Comparison of ENCODE assay signal across 2 fruit fly cellular contexts in the genomic region with DNA sequence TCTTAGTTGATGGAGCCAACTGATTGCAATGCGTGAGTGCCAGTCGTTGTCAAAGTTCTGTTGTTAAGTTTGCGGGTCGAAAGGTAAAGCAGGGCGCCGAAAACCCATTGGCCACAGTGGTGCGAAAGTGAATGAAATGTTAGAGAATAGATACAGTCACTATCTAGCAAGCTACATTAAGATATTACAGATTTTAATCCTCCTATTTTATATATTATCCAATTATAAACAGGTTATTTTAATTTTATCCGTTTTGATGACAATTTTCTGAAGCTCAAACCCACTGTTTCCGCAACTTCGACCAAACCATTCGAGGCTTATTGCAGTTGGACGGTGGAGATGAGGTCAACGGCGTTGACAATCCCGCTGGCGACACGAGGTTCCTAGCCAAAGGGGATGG.
TF ChIP-seq lines count a peak whose summit lies in the region.

No protein-coding gene starts in this region.

TF ChIP-seq in whole organism, embryonic, 481 proteins besides CTCF, POLR2A, EP300 and RAD21 (continued from another document and continues in another):
- peak; percentile 54 for TF ChIP-seq CG18262 (tag; optimal IDR thresholded peaks at IDR 0.05; lab: Kevin White, UChicago)
- peak; percentile 30 for TF ChIP-seq CG17829 (tag; optimal IDR thresholded peaks at IDR 0.05; lab: Kevin White, UChicago)
- TF ChIP-seq zfh1 (GFP tag; IDR thresholded peaks at IDR 0.05; lab: Robert Waterston, UW) = peak; percentile 61; the same call in 2 of the 3 replicates
- TF ChIP-seq sens (GFP tag; lab: Kevin White, UChicago) = peak; percentile 49
- TF ChIP-seq nmo (GFP tag; optimal IDR thresholded peaks at IDR 0.05; lab: Kevin White, UChicago) = peak; percentile 39
- TF ChIP-seq CG11504 (tag; optimal IDR thresholded peaks at IDR 0.05; lab: Kevin White, UChicago) = peak; percentile 34
- peak; percentile 70 for TF ChIP-seq ci (GFP tag; IDR thresholded peaks at IDR 0.05; lab: Robert Waterston, UW)
- TF ChIP-seq CG15601 (tag; optimal IDR thresholded peaks at IDR 0.05; lab: Kevin White, UChicago) = no peak
- TF ChIP-seq HLH3B (GFP tag; IDR thresholded peaks at IDR 0.05; lab: Robert Waterston, UW) = 0 out of 2 replicates have a peak, but pooled peaks have one; percentile 30
- peak; percentile 67 for TF ChIP-seq dmrt99B (tag; optimal IDR thresholded peaks at IDR 0.05; lab: Kevin White, UChicago)
- peak; percentile 24 for TF ChIP-seq Max (GFP tag; optimal IDR thresholded peaks at IDR 0.05; lab: Kevin White, UChicago)
- TF ChIP-seq Hr51 (GFP tag; optimal IDR thresholded peaks at IDR 0.05; lab: Kevin White, UChicago) = peak in 1 of 2 experiments; percentile 37
- peak; percentile 43 for TF ChIP-seq CG4424 (GFP tag; optimal IDR thresholded peaks at IDR 0.05; lab: Kevin White, UChicago)
- no peak for TF ChIP-seq otp (GFP tag; IDR thresholded peaks at IDR 0.05; lab: Robert Waterston, UW)
- TF ChIP-seq E2f1 (GFP tag; IDR thresholded peaks at IDR 0.05; lab: Robert Waterston, UW) = peak; percentile 21; the same call in 1 of the 2 replicates
- peak; percentile 65 for TF ChIP-seq CG6689 (GFP tag; IDR thresholded peaks at IDR 0.05; lab: Robert Waterston, UW)
- TF ChIP-seq ewg (GFP tag; optimal IDR thresholded peaks at IDR 0.05; lab: Kevin White, UChicago) = peak; percentile 18
- no peak for TF ChIP-seq CG33557 (GFP tag; optimal IDR thresholded peaks at IDR 0.05; lab: Kevin White, UChicago)
- peak; percentile 5 for TF ChIP-seq CG6254 (GFP tag; optimal IDR thresholded peaks at IDR 0.05; lab: Kevin White, UChicago)
- TF ChIP-seq ind (GFP tag; optimal IDR thresholded peaks at IDR 0.05; lab: Kevin White, UChicago) = peak; percentile 30
- TF ChIP-seq PHDP (tag; optimal IDR thresholded peaks at IDR 0.05; lab: Kevin White, UChicago) = peak; percentile 18
- no peak for TF ChIP-seq CG3065 (GFP tag; optimal IDR thresholded peaks at IDR 0.05; lab: Kevin White, UChicago)
- peak; percentile 23; the same call in 1 of the 3 replicates for TF ChIP-seq B-H1 (GFP tag; IDR thresholded peaks at IDR 0.05; lab: Robert Waterston, UW)
- peak; percentile 66 for TF ChIP-seq CG10979 (tag; optimal IDR thresholded peaks at IDR 0.05; lab: Kevin White, UChicago)
- peak; percentile 63 for TF ChIP-seq dmrt11E (tag; optimal IDR thresholded peaks at IDR 0.05; lab: Kevin White, UChicago)
- TF ChIP-seq tin (GFP tag; optimal IDR thresholded peaks at IDR 0.05; lab: Kevin White, UChicago) = peak; percentile 12
- TF ChIP-seq Med (GFP tag; lab: Kevin White, UChicago) = peak; percentile 15
- peak; percentile 33 for TF ChIP-seq Ssrp (tag; optimal IDR thresholded peaks at IDR 0.05; lab: Kevin White, UChicago)
- peak; percentile 25; the same call in 1 of the 2 replicates for TF ChIP-seq CG7372 (GFP tag; IDR thresholded peaks at IDR 0.05; lab: Robert Waterston, UW)
- no peak for TF ChIP-seq hkb (optimal IDR thresholded peaks at IDR 0.05; lab: Kevin White, UChicago)
- TF ChIP-seq hkb (GFP tag; IDR thresholded peaks at IDR 0.05; lab: Robert Waterston, UW) = peak; percentile 38; the same call in 1 of the 2 replicates
- peak; percentile 47 for TF ChIP-seq CG17359 (tag; optimal IDR thresholded peaks at IDR 0.05; lab: Kevin White, UChicago)
- TF ChIP-seq lov (optimal IDR thresholded peaks at IDR 0.05; lab: Kevin White, UChicago) = no peak
- no peak for TF ChIP-seq lov (GFP tag; IDR thresholded peaks at IDR 0.05; lab: Robert Waterston, UW)
- 0 out of 2 replicates have a peak, but pooled peaks have one; percentile 13 for TF ChIP-seq E2f2 (GFP tag; IDR thresholded peaks at IDR 0.05; lab: Robert Waterston, UW)
- TF ChIP-seq Blimp-1 (GFP tag; optimal IDR thresholded peaks at IDR 0.05; lab: Kevin White, UChicago) = peak; percentile 65
- peak; percentile 63; the same call in 1 of the 2 replicates for TF ChIP-seq ara (GFP tag; IDR thresholded peaks at IDR 0.05; lab: Robert Waterston, UW)
- peak; percentile 22 for TF ChIP-seq CG18599 (GFP tag; optimal IDR thresholded peaks at IDR 0.05; lab: Kevin White, UChicago)
- no peak for TF ChIP-seq exex (tag; optimal IDR thresholded peaks at IDR 0.05; lab: Kevin White, UChicago)
- 0 out of 3 replicates have a peak, but pooled peaks have one; percentile 33 for TF ChIP-seq croc (GFP tag; conservative IDR thresholded peaks at IDR 0.05; lab: Robert Waterston, UW)
- TF ChIP-seq CG4282 (GFP tag; optimal IDR thresholded peaks at IDR 0.05; lab: Kevin White, UChicago) = no peak
- no peak for TF ChIP-seq pan (optimal IDR thresholded peaks at IDR 0.05; lab: Kevin White, UChicago)
- peak in 1 of 2 experiments; percentile 39 for TF ChIP-seq pan (GFP tag; optimal IDR thresholded peaks at IDR 0.05 in 1 of 2, IDR thresholded peaks at IDR 0.05 in 1 of 2)
- TF ChIP-seq fd96Cb (tag; optimal IDR thresholded peaks at IDR 0.05; lab: Kevin White, UChicago) = peak; percentile 46
- TF ChIP-seq CG16863 (GFP tag; optimal IDR thresholded peaks at IDR 0.05; lab: Kevin White, UChicago) = no peak
- TF ChIP-seq az2 (GFP tag; optimal IDR thresholded peaks at IDR 0.05; lab: Kevin White, UChicago) = peak; percentile 21
- peak; percentile 9 for TF ChIP-seq CG10209 (GFP tag; optimal IDR thresholded peaks at IDR 0.05; lab: Kevin White, UChicago)
- TF ChIP-seq dpn (GFP tag; optimal IDR thresholded peaks at IDR 0.05; lab: Kevin White, UChicago) = peak in 1 of 2 experiments; percentile 20
- TF ChIP-seq D (optimal IDR thresholded peaks at IDR 0.05; lab: Kevin White, UChicago) = no peak
- TF ChIP-seq D (GFP tag; optimal IDR thresholded peaks at IDR 0.05; lab: Kevin White, UChicago) = peak; percentile 32
- TF ChIP-seq CG1647 (GFP tag; optimal IDR thresholded peaks at IDR 0.05; lab: Kevin White, UChicago) = peak; percentile 37
- TF ChIP-seq CG10366 (GFP tag; IDR thresholded peaks at IDR 0.05; lab: Robert Waterston, UW) = peak; percentile 24; the same call in 1 of the 2 replicates
- no peak; the same call in 1 of the 2 replicates for TF ChIP-seq vvl (GFP tag; IDR thresholded peaks at IDR 0.05; lab: Robert Waterston, UW)
- peak; percentile 9 for TF ChIP-seq Sox100B (GFP tag; optimal IDR thresholded peaks at IDR 0.05; lab: Kevin White, UChicago)
- no peak for TF ChIP-seq CG8281 (tag; optimal IDR thresholded peaks at IDR 0.05; lab: Kevin White, UChicago)
- no peak for TF ChIP-seq CG12659 (GFP tag; optimal IDR thresholded peaks at IDR 0.05; lab: Kevin White, UChicago)
- TF ChIP-seq repo (GFP tag; optimal IDR thresholded peaks at IDR 0.05; lab: Kevin White, UChicago) = no peak
- peak; percentile 29 for TF ChIP-seq trem (tag; optimal IDR thresholded peaks at IDR 0.05; lab: Kevin White, UChicago)
- peak; percentile 6 for TF ChIP-seq CG16815 (GFP tag; optimal IDR thresholded peaks at IDR 0.05; lab: Kevin White, UChicago)
- peak; percentile 24 for TF ChIP-seq Chrac-16 (GFP tag; optimal IDR thresholded peaks at IDR 0.05; lab: Kevin White, UChicago)
- TF ChIP-seq CG6654 (GFP tag; optimal IDR thresholded peaks at IDR 0.05; lab: Kevin White, UChicago) = peak; percentile 12
- peak; percentile 36; the same call in 1 of the 2 replicates for TF ChIP-seq CG17328 (GFP tag; IDR thresholded peaks at IDR 0.05; lab: Robert Waterston, UW)

TF ChIP-seq in whole organism, prepupa, 60 proteins besides CTCF, POLR2A, EP300 and RAD21 (continued from another document):
- TF ChIP-seq CG10631 (GFP tag; optimal IDR thresholded peaks at IDR 0.05; lab: Kevin White, UChicago) (no peak), pdm3 (GFP tag; optimal IDR thresholded peaks at IDR 0.05; lab: Kevin White, UChicago) (no peak), topi (GFP tag; optimal IDR thresholded peaks at IDR 0.05; lab: Kevin White, UChicago) (peak; percentile 33), Ets96B (tag; optimal IDR thresholded peaks at IDR 0.05; lab: Kevin White, UChicago) (no peak), CG3919 (GFP tag; optimal IDR thresholded peaks at IDR 0.05; lab: Kevin White, UChicago) (peak; percentile 17), CG4318 (GFP tag; optimal IDR thresholded peaks at IDR 0.05; lab: Kevin White, UChicago) (no peak), CG11294 (GFP tag; IDR thresholded peaks at IDR 0.05; lab: Robert Waterston, UW) (no peak), Sox14 (GFP tag; optimal IDR thresholded peaks at IDR 0.05; lab: Kevin White, UChicago) (peak; percentile 11), Hr38 (GFP tag; optimal IDR thresholded peaks at IDR 0.05; lab: Kevin White, UChicago) (no peak), Hr4 (GFP tag; optimal IDR thresholded peaks at IDR 0.05; lab: Kevin White, UChicago) (peak; percentile 5), Sox15 (GFP tag; optimal IDR thresholded peaks at IDR 0.05; lab: Kevin White, UChicago) (no peak), dac (GFP tag; optimal IDR thresholded peaks at IDR 0.05; lab: Kevin White, UChicago) (no peak), esn (GFP tag; optimal IDR thresholded peaks at IDR 0.05; lab: Kevin White, UChicago) (peak; percentile 23), CG7368 (GFP tag; optimal IDR thresholded peaks at IDR 0.05; lab: Kevin White, UChicago) (no peak), Eip75B (GFP tag; optimal IDR thresholded peaks at IDR 0.05; lab: Kevin White, UChicago) (peak; percentile 21)
TF ChIP-seq in whole organism, prepupa: peak in this region for 14.
